In genomic region chr3R:6646740-6647139, dm6 we compare ENCODE assay signal across 1 fruit fly cellular context.
TF ChIP-seq lines count a peak whose summit lies in the region.

Taf1 (plus strand) TSS chr3R:6646889.

TF ChIP-seq in whole organism, embryonic, 481 proteins besides CTCF, POLR2A, EP300 and RAD21 (continued from another document and continues in another):
- TF ChIP-seq Antp (GFP tag; optimal IDR thresholded peaks at IDR 0.05; lab: Kevin White, UChicago) (no peak), CG13123 (GFP tag; optimal IDR thresholded peaks at IDR 0.05; lab: Kevin White, UChicago) (no peak), CG13624 (GFP tag; optimal IDR thresholded peaks at IDR 0.05; lab: Kevin White, UChicago) (peak; percentile 36), CG6254 (GFP tag; optimal IDR thresholded peaks at IDR 0.05; lab: Kevin White, UChicago) (no peak), run (tag; optimal IDR thresholded peaks at IDR 0.05; lab: Kevin White, UChicago) (no peak), eve (GFP tag; optimal IDR thresholded peaks at IDR 0.05; lab: Kevin White, UChicago) (no peak), Dp (GFP tag; optimal IDR thresholded peaks at IDR 0.05; lab: Kevin White, UChicago) (peak; percentile 41), Bteb2 (GFP tag; optimal IDR thresholded peaks at IDR 0.05; lab: Kevin White, UChicago) (no peak), Lpt (GFP tag; optimal IDR thresholded peaks at IDR 0.05; lab: Kevin White, UChicago) (no peak), Awh (GFP tag; IDR thresholded peaks at IDR 0.05; lab: Robert Waterston, UW) (no peak), NC2β (GFP tag; optimal IDR thresholded peaks at IDR 0.05; lab: Kevin White, UChicago) (no peak), dimm (GFP tag; IDR thresholded peaks at IDR 0.05; lab: Robert Waterston, UW) (no peak), CG18262 (tag; optimal IDR thresholded peaks at IDR 0.05; lab: Kevin White, UChicago) (no peak), psq (GFP tag; optimal IDR thresholded peaks at IDR 0.05; lab: Kevin White, UChicago) (no peak), CG11560 (tag; IDR thresholded peaks at IDR 0.05; lab: Robert Waterston, UW) (no peak), sens (GFP tag; lab: Kevin White, UChicago) (no peak), nerfin-2 (GFP tag; IDR thresholded peaks at IDR 0.05; lab: Robert Waterston, UW; ENCODE audit: partially characterized antibody) (no peak), CG6813 (GFP tag; optimal IDR thresholded peaks at IDR 0.05; lab: Kevin White, UChicago) (no peak), zen (tag; optimal IDR thresholded peaks at IDR 0.05; lab: Kevin White, UChicago) (peak; percentile 39), seq (GFP tag; IDR thresholded peaks at IDR 0.05; lab: Robert Waterston, UW) (no peak), CG12391 (tag; optimal IDR thresholded peaks at IDR 0.05; lab: Kevin White, UChicago) (no peak), trh (GFP tag; optimal IDR thresholded peaks at IDR 0.05; lab: Kevin White, UChicago) (no peak), hkb (optimal IDR thresholded peaks at IDR 0.05; lab: Kevin White, UChicago) (no peak), hkb (GFP tag; IDR thresholded peaks at IDR 0.05; lab: Robert Waterston, UW) (0 out of 2 replicates have a peak, but pooled peaks have one; percentile 9), Ada2b (GFP tag; IDR thresholded peaks at IDR 0.05; lab: Robert Waterston, UW) (no peak), Sox102F (GFP tag; optimal IDR thresholded peaks at IDR 0.05; lab: Kevin White, UChicago) (no peak), wdn (GFP tag; IDR thresholded peaks at IDR 0.05; lab: Robert Waterston, UW) (no peak), CG15601 (tag; optimal IDR thresholded peaks at IDR 0.05; lab: Kevin White, UChicago) (no peak), CG2202 (tag; optimal IDR thresholded peaks at IDR 0.05; lab: Kevin White, UChicago) (no peak), row (GFP tag; IDR thresholded peaks at IDR 0.05; lab: Robert Waterston, UW) (peak; percentile 56), CG11085 (GFP tag; IDR thresholded peaks at IDR 0.05; lab: Robert Waterston, UW) (no peak), CG2116 (GFP tag; optimal IDR thresholded peaks at IDR 0.05; lab: Kevin White, UChicago) (no peak), dm (GFP tag; optimal IDR thresholded peaks at IDR 0.05; lab: Kevin White, UChicago) (peak; percentile 25), CG10209 (GFP tag; optimal IDR thresholded peaks at IDR 0.05; lab: Kevin White, UChicago) (no peak), Poxn (GFP tag; IDR thresholded peaks at IDR 0.05; lab: Robert Waterston, UW) (no peak), sob (GFP tag; IDR thresholded peaks at IDR 0.05; lab: Robert Waterston, UW) (no peak), CG18599 (GFP tag; optimal IDR thresholded peaks at IDR 0.05; lab: Kevin White, UChicago) (no peak), nerfin-1 (tag; optimal IDR thresholded peaks at IDR 0.05; lab: Kevin White, UChicago) (no peak), fd3F (GFP tag; optimal IDR thresholded peaks at IDR 0.05; lab: Kevin White, UChicago) (no peak), phol (tag; optimal IDR thresholded peaks at IDR 0.05; lab: Kevin White, UChicago) (peak; percentile 64), HHEX (GFP tag; optimal IDR thresholded peaks at IDR 0.05; lab: Kevin White, UChicago) (no peak), crc (GFP tag; optimal IDR thresholded peaks at IDR 0.05; lab: Kevin White, UChicago) (no peak), schlank (tag; optimal IDR thresholded peaks at IDR 0.05; lab: Kevin White, UChicago) (no peak), tup (GFP tag; optimal IDR thresholded peaks at IDR 0.05; lab: Kevin White, UChicago) (no peak), crp (GFP tag; optimal IDR thresholded peaks at IDR 0.05; lab: Kevin White, UChicago) (peak in 1 of 2 experiments; percentile 21), caup (GFP tag; optimal IDR thresholded peaks at IDR 0.05; lab: Kevin White, UChicago; ENCODE audit: severe bottlenecking) (no peak), CG2712 (tag; optimal IDR thresholded peaks at IDR 0.05; lab: Kevin White, UChicago) (no peak), Optix (GFP tag; IDR thresholded peaks at IDR 0.05; lab: Robert Waterston, UW) (no peak), tap (tag; optimal IDR thresholded peaks at IDR 0.05; lab: Kevin White, UChicago) (no peak), tx (GFP tag; optimal IDR thresholded peaks at IDR 0.05; lab: Kevin White, UChicago) (no peak), CG2875 (GFP tag; optimal IDR thresholded peaks at IDR 0.05; lab: Kevin White, UChicago) (no peak), CG11695 (GFP tag; IDR thresholded peaks at IDR 0.05; lab: Robert Waterston, UW) (no peak), Dad (GFP tag; optimal IDR thresholded peaks at IDR 0.05; lab: Kevin White, UChicago) (no peak), Jarid2 (GFP tag; optimal IDR thresholded peaks at IDR 0.05; lab: Kevin White, UChicago) (no peak), Ets65A (GFP tag; lab: Kevin White, UChicago) (no peak), gce (GFP tag; IDR thresholded peaks at IDR 0.05; lab: Robert Waterston, UW) (no peak), CG8290 (GFP tag; optimal IDR thresholded peaks at IDR 0.05; lab: Kevin White, UChicago) (no peak), CG8290 (tag; optimal IDR thresholded peaks at IDR 0.05; lab: Kevin White, UChicago) (no peak), bigmax (GFP tag; optimal IDR thresholded peaks at IDR 0.05; lab: Kevin White, UChicago) (peak; percentile 28), Gsc (GFP tag; IDR thresholded peaks at IDR 0.05; lab: Robert Waterston, UW) (no peak), Atf-2 (GFP tag; optimal IDR thresholded peaks at IDR 0.05; lab: Kevin White, UChicago) (no peak), CrebB (tag; optimal IDR thresholded peaks at IDR 0.05; lab: Kevin White, UChicago) (no peak), CG5245 (GFP tag; optimal IDR thresholded peaks at IDR 0.05; lab: Kevin White, UChicago) (no peak), CG7928 (GFP tag; optimal IDR thresholded peaks at IDR 0.05; lab: Kevin White, UChicago) (peak; percentile 26), esg (GFP tag; conservative IDR thresholded peaks at IDR 0.05; lab: Robert Waterston, UW) (no peak), cg (GFP tag; optimal IDR thresholded peaks at IDR 0.05; lab: Kevin White, UChicago) (no peak), Rx (GFP tag; IDR thresholded peaks at IDR 0.05; lab: Robert Waterston, UW) (no peak), CG12769 (tag; optimal IDR thresholded peaks at IDR 0.05; lab: Kevin White, UChicago) (no peak), CG11398 (GFP tag; optimal IDR thresholded peaks at IDR 0.05; lab: Kevin White, UChicago) (no peak), Hr51 (GFP tag; optimal IDR thresholded peaks at IDR 0.05; lab: Kevin White, UChicago) (no peak), Max (GFP tag; optimal IDR thresholded peaks at IDR 0.05; lab: Kevin White, UChicago) (peak; percentile 5), chinmo (GFP tag; IDR thresholded peaks at IDR 0.05; lab: Robert Waterston, UW; ENCODE audit: partially characterized antibody) (peak; percentile 86; the same call in 2 of the 4 replicates), Hr78 (GFP tag; optimal IDR thresholded peaks at IDR 0.05; lab: Kevin White, UChicago) (no peak), ash1 (GFP tag; optimal IDR thresholded peaks at IDR 0.05; lab: Kevin White, UChicago) (no peak), Hmr (GFP tag; optimal IDR thresholded peaks at IDR 0.05; lab: Kevin White, UChicago) (no peak), tgo (GFP tag; IDR thresholded peaks at IDR 0.05; lab: Robert Waterston, UW) (no peak), pb (GFP tag; optimal IDR thresholded peaks at IDR 0.05; lab: Kevin White, UChicago) (no peak), slou (GFP tag; optimal IDR thresholded peaks at IDR 0.05; lab: Kevin White, UChicago) (no peak), HmgD (GFP tag; optimal IDR thresholded peaks at IDR 0.05; lab: Kevin White, UChicago) (peak; percentile 68), gro (GFP tag; optimal IDR thresholded peaks at IDR 0.05; lab: Kevin White, UChicago) (no peak), CG9876 (GFP tag; optimal IDR thresholded peaks at IDR 0.05; lab: Kevin White, UChicago) (no peak), CG4360 (GFP tag; IDR thresholded peaks at IDR 0.05; lab: Robert Waterston, UW) (no peak), ro (GFP tag; IDR thresholded peaks at IDR 0.05; lab: Robert Waterston, UW) (no peak), HLH54F (GFP tag; optimal IDR thresholded peaks at IDR 0.05; lab: Kevin White, UChicago) (no peak), CG10654 (GFP tag; optimal IDR thresholded peaks at IDR 0.05; lab: Kevin White, UChicago) (no peak), Bdp1 (GFP tag; optimal IDR thresholded peaks at IDR 0.05; lab: Kevin White, UChicago) (no peak), CG7745 (tag; optimal IDR thresholded peaks at IDR 0.05; lab: Kevin White, UChicago) (no peak), amos (GFP tag; IDR thresholded peaks at IDR 0.05; lab: Robert Waterston, UW; ENCODE audit: partially characterized antibody) (peak; percentile 29; the same call in 1 of the 2 replicates), sc (optimal IDR thresholded peaks at IDR 0.05; lab: Kevin White, UChicago) (no peak), sc (GFP tag; optimal IDR thresholded peaks at IDR 0.05; lab: Kevin White, UChicago) (no peak), CG8388 (GFP tag; optimal IDR thresholded peaks at IDR 0.05; lab: Kevin White, UChicago) (no peak), CG17385 (GFP tag; optimal IDR thresholded peaks at IDR 0.05; lab: Kevin White, UChicago) (no peak), en (GFP tag; optimal IDR thresholded peaks at IDR 0.05; lab: Kevin White, UChicago) (no peak), kah (GFP tag; optimal IDR thresholded peaks at IDR 0.05; lab: Kevin White, UChicago) (no peak), knrl (GFP tag; IDR thresholded peaks at IDR 0.05; lab: Robert Waterston, UW; ENCODE audit: partially characterized antibody) (peak; percentile 30; the same call in 1 of the 3 replicates), bowl (GFP tag; IDR thresholded peaks at IDR 0.05; lab: Robert Waterston, UW) (no peak), CG8359 (GFP tag; optimal IDR thresholded peaks at IDR 0.05; lab: Kevin White, UChicago; ENCODE audit: borderline replicate concordance) (no peak), CG4707 (GFP tag; optimal IDR thresholded peaks at IDR 0.05; lab: Kevin White, UChicago) (no peak), CG18476 (GFP tag; optimal IDR thresholded peaks at IDR 0.05; lab: Kevin White, UChicago) (no peak), CG2678 (tag; optimal IDR thresholded peaks at IDR 0.05; lab: Kevin White, UChicago) (no peak), Atf6 (GFP tag; IDR thresholded peaks at IDR 0.05; lab: Robert Waterston, UW) (no peak), ato (GFP tag; IDR thresholded peaks at IDR 0.05; lab: Robert Waterston, UW; ENCODE audit: partially characterized antibody) (0 out of 2 replicates have a peak, but pooled peaks have one; percentile 32), sqz (GFP tag; optimal IDR thresholded peaks at IDR 0.05; lab: Kevin White, UChicago) (no peak), YL-1 (GFP tag; optimal IDR thresholded peaks at IDR 0.05; lab: Kevin White, UChicago) (peak; percentile 66), ERR (GFP tag; optimal IDR thresholded peaks at IDR 0.05; lab: Kevin White, UChicago) (no peak), Dfd (GFP tag; optimal IDR thresholded peaks at IDR 0.05; lab: Kevin White, UChicago) (no peak), exex (tag; optimal IDR thresholded peaks at IDR 0.05; lab: Kevin White, UChicago) (no peak), gcm (GFP tag; optimal IDR thresholded peaks at IDR 0.05; lab: Kevin White, UChicago) (no peak), cato (GFP tag; optimal IDR thresholded peaks at IDR 0.05; lab: Kevin White, UChicago; ENCODE audit: borderline replicate concordance) (no peak), gcm2 (GFP tag; optimal IDR thresholded peaks at IDR 0.05; lab: Kevin White, UChicago) (no peak), Oaz (GFP tag; IDR thresholded peaks at IDR 0.05; lab: Robert Waterston, UW) (no peak), oc (tag; optimal IDR thresholded peaks at IDR 0.05; lab: Kevin White, UChicago) (no peak), CG14441 (GFP tag; IDR thresholded peaks at IDR 0.05; lab: Robert Waterston, UW) (no peak), E2f2 (GFP tag; IDR thresholded peaks at IDR 0.05; lab: Robert Waterston, UW) (0 out of 2 replicates have a peak, but pooled peaks have one; percentile 21), NfI (GFP tag; optimal IDR thresholded peaks at IDR 0.05; lab: Kevin White, UChicago) (no peak), hbn (GFP tag; IDR thresholded peaks at IDR 0.05; lab: Robert Waterston, UW; ENCODE audit: partially characterized antibody) (no peak), z (GFP tag; IDR thresholded peaks at IDR 0.05; lab: Robert Waterston, UW) (no peak), CkIIα-i1 (GFP tag; IDR thresholded peaks at IDR 0.05; lab: Robert Waterston, UW) (no peak), sens-2 (GFP tag; IDR thresholded peaks at IDR 0.05; lab: Robert Waterston, UW) (no peak), emc (GFP tag; optimal IDR thresholded peaks at IDR 0.05; lab: Kevin White, UChicago) (no peak), twi (tag; optimal IDR thresholded peaks at IDR 0.05; lab: Kevin White, UChicago) (no peak), Vsx1 (GFP tag; optimal IDR thresholded peaks at IDR 0.05; lab: Kevin White, UChicago) (no peak), prd (optimal IDR thresholded peaks at IDR 0.05; lab: Kevin White, UChicago) (no peak), prd (GFP tag; IDR thresholded peaks at IDR 0.05; lab: Robert Waterston, UW) (peak; percentile 50; the same call in 2 of the 3 replicates), tio (GFP tag; optimal IDR thresholded peaks at IDR 0.05; lab: Kevin White, UChicago) (no peak), ATbp (GFP tag; optimal IDR thresholded peaks at IDR 0.05; lab: Kevin White, UChicago) (no peak), CG14050 (GFP tag; IDR thresholded peaks at IDR 0.05; lab: Robert Waterston, UW) (no peak), PHDP (tag; optimal IDR thresholded peaks at IDR 0.05; lab: Kevin White, UChicago) (no peak), ac (GFP tag; optimal IDR thresholded peaks at IDR 0.05; lab: Kevin White, UChicago) (no peak), CG17359 (tag; optimal IDR thresholded peaks at IDR 0.05; lab: Kevin White, UChicago) (no peak), Meics (GFP tag; optimal IDR thresholded peaks at IDR 0.05; lab: Kevin White, UChicago) (no peak), pzg (GFP tag; optimal IDR thresholded peaks at IDR 0.05; lab: Kevin White, UChicago) (peak; percentile 94), Mrtf (GFP tag; IDR thresholded peaks at IDR 0.05; lab: Robert Waterston, UW) (no peak), cwo (GFP tag; optimal IDR thresholded peaks at IDR 0.05; lab: Kevin White, UChicago) (no peak), nom (GFP tag; optimal IDR thresholded peaks at IDR 0.05; lab: Kevin White, UChicago) (no peak), CG15073 (GFP tag; optimal IDR thresholded peaks at IDR 0.05; lab: Kevin White, UChicago) (no peak), B-H1 (GFP tag; IDR thresholded peaks at IDR 0.05; lab: Robert Waterston, UW) (no peak), Xbp1 (GFP tag; optimal IDR thresholded peaks at IDR 0.05; lab: Kevin White, UChicago) (peak; percentile 19), Gug (GFP tag; IDR thresholded peaks at IDR 0.05; lab: Robert Waterston, UW) (no peak), sima (GFP tag; optimal IDR thresholded peaks at IDR 0.05; lab: Kevin White, UChicago) (no peak)
